Worm (Caenorhabditis elegans) whole organism, late embryonic: ENCODE data around the gene F22H10.11.
A peak's percentile ranks its signal among the peaks of the same experiment; 100 is the strongest.

Source experiments
- C38D4.7 ChIP-seq: fragments of 200-800 bp; sonication (Bioruptor generic); optimal IDR thresholded peaks from 2 replicates; lab custom pipeline; 2018; ENCODE audit warnings: mild to moderate bottlenecking, missing genetic modification characterization, moderate library complexity, missing compliant biosample characterization
- F13H6.1 ChIP-seq: sonication (generic microtip); optimal IDR thresholded peaks from 2 replicates; lab custom pipeline; 2016; ENCODE audit warnings: missing genetic modification characterization, missing compliant biosample characterization
- K02D7.2 ChIP-seq: sonication (generic microtip); optimal IDR thresholded peaks from 2 replicates; lab custom pipeline; 2017; ENCODE audit warnings: mild to moderate bottlenecking, missing genetic modification characterization, missing compliant biosample characterization
- Y22D7AL.16 ChIP-seq: sonication (generic microtip); optimal IDR thresholded peaks from 2 replicates; lab custom pipeline; 2016; ENCODE audit warnings: missing genetic modification characterization, missing compliant biosample characterization
- ahr-1 ChIP-seq: sonication (generic microtip); optimal IDR thresholded peaks from 2 replicates; lab custom pipeline; 2016; ENCODE audit warnings: missing genetic modification characterization, missing compliant biosample characterization
- ama-1 ChIP-seq: fragments of 150-350 bp; optimal IDR thresholded peaks from 2 replicates; lab custom pipeline; 2014
- ceh-19 ChIP-seq: fragments of 200-800 bp; sonication (Bioruptor generic); optimal IDR thresholded peaks from 2 replicates; lab custom pipeline; 2018; ENCODE audit warnings: mild to moderate bottlenecking, missing genetic modification characterization, missing compliant biosample characterization
- ceh-2 ChIP-seq: sonication (generic microtip); optimal IDR thresholded peaks from 2 replicates; lab custom pipeline; 2016; ENCODE audit warnings: missing genotype, missing genetic modification characterization, missing compliant biosample characterization
- ceh-30 ChIP-seq: fragments of 150-350 bp; optimal IDR thresholded peaks from 2 replicates; lab custom pipeline; 2014; ENCODE audit warnings: missing biosample characterization, missing genetic modification characterization
- ceh-31 ChIP-seq: sonication (generic microtip); optimal IDR thresholded peaks from 2 replicates; lab custom pipeline; 2016; ENCODE audit warnings: missing genetic modification characterization, missing compliant biosample characterization
- ceh-34 ChIP-seq: sonication (generic microtip); optimal IDR thresholded peaks from 2 replicates; lab custom pipeline; 2016; ENCODE audit warnings: mild to moderate bottlenecking, missing genetic modification characterization, missing compliant biosample characterization
- ceh-45 ChIP-seq: fragments of 200-800 bp; sonication (Bioruptor generic); IDR thresholded peaks from 2 replicates; pipeline ENCODE4 v1.3.6; 2022; ENCODE audit warnings: missing genetic modification reagents, missing genetic modification characterization, missing compliant biosample characterization
- ceh-48 ChIP-seq: sonication (generic microtip); optimal IDR thresholded peaks from 2 replicates; lab custom pipeline; 2016; ENCODE audit warnings: missing genetic modification characterization, inconsistent platforms, missing compliant biosample characterization
- elt-2 ChIP-seq: sonication (generic microtip); optimal IDR thresholded peaks from 2 replicates; lab custom pipeline; 2016; ENCODE audit warnings: missing genetic modification reagents, missing genetic modification characterization, missing compliant biosample characterization
- fkh-6 ChIP-seq: sonication (generic microtip); optimal IDR thresholded peaks from 2 replicates; lab custom pipeline; 2016; ENCODE audit warnings: missing genetic modification characterization, missing compliant biosample characterization
- gmeb-2 ChIP-seq: sonication (generic microtip); optimal IDR thresholded peaks from 2 replicates; lab custom pipeline; 2016; ENCODE audit warnings: missing genetic modification characterization, inconsistent platforms, missing compliant biosample characterization
- hlh-13 ChIP-seq: fragments of 200-800 bp; sonication (Bioruptor generic); optimal IDR thresholded peaks from 2 replicates; lab custom pipeline; 2018; ENCODE audit warnings: mild to moderate bottlenecking, missing genetic modification characterization, missing compliant biosample characterization
- hlh-15 ChIP-seq: sonication (generic microtip); optimal IDR thresholded peaks from 2 replicates; lab custom pipeline; 2016; ENCODE audit warnings: missing genetic modification characterization, missing compliant biosample characterization
- hlh-30 ChIP-seq: sonication (generic microtip); optimal IDR thresholded peaks from 2 replicates; lab custom pipeline; 2017; ENCODE audit warnings: antibody characterized with exemption, missing genetic modification characterization, missing compliant biosample characterization; ENCODE audit not compliant: insufficient read depth
- hlh-8 ChIP-seq: sonication (generic microtip); optimal IDR thresholded peaks from 2 replicates; lab custom pipeline; 2016; ENCODE audit warnings: missing genotype, missing genetic modification characterization, missing compliant biosample characterization
- madf-2 ChIP-seq: sonication (generic microtip); optimal IDR thresholded peaks from 2 replicates; lab custom pipeline; 2017; ENCODE audit warnings: missing genetic modification characterization, missing compliant biosample characterization
- mec-3 ChIP-seq: sonication (generic microtip); optimal IDR thresholded peaks from 2 replicates; lab custom pipeline; 2016; ENCODE audit warnings: borderline replicate concordance, missing genetic modification characterization, missing compliant biosample characterization
- nfya-1 ChIP-seq: sonication (generic microtip); optimal IDR thresholded peaks from 2 replicates; lab custom pipeline; 2017; ENCODE audit warnings: missing genetic modification characterization, mild to moderate bottlenecking, missing compliant biosample characterization, antibody characterized with exemption, moderate library complexity
- nhr-11 ChIP-seq: fragments of 150-350 bp; optimal IDR thresholded peaks from 2 replicates; lab custom pipeline; 2014; ENCODE audit warnings: missing biosample characterization, missing genetic modification characterization
- npax-4 ChIP-seq: sonication (generic microtip); optimal IDR thresholded peaks from 2 replicates; lab custom pipeline; 2016; ENCODE audit warnings: missing genetic modification characterization, missing compliant biosample characterization
- pag-3 ChIP-seq: sonication (generic microtip); optimal IDR thresholded peaks from 2 replicates; lab custom pipeline; 2016; ENCODE audit warnings: missing compliant biosample characterization, missing genetic modification characterization, borderline replicate concordance
- pat-9 ChIP-seq: fragments of 200-800 bp; sonication (Bioruptor generic); optimal IDR thresholded peaks from 2 replicates; lab custom pipeline; 2018; ENCODE audit warnings: mild to moderate bottlenecking, missing genetic modification characterization, moderate library complexity, missing compliant biosample characterization
- pha-4 ChIP-seq: fragments of 150-350 bp; optimal IDR thresholded peaks from 2 replicates; lab custom pipeline; 2018; ENCODE audit warnings: missing biosample characterization, missing genetic modification reagents, missing genetic modification characterization
- rnt-1 ChIP-seq: sonication (generic microtip); optimal IDR thresholded peaks from 2 replicates; lab custom pipeline; 2016; ENCODE audit warnings: missing genetic modification characterization, missing compliant biosample characterization
- sox-4 ChIP-seq: sonication (generic microtip); optimal IDR thresholded peaks from 2 replicates; lab custom pipeline; 2017; ENCODE audit warnings: mild to moderate bottlenecking, missing genetic modification characterization, inconsistent platforms, missing compliant biosample characterization
- tbx-2 ChIP-seq: sonication (generic microtip); optimal IDR thresholded peaks from 2 replicates; lab custom pipeline; 2016; ENCODE audit warnings: missing genetic modification characterization, missing compliant biosample characterization
- tbx-7 ChIP-seq: sonication (generic microtip); optimal IDR thresholded peaks from 2 replicates; lab custom pipeline; 2016; ENCODE audit warnings: missing genotype, missing genetic modification characterization, missing compliant biosample characterization
- ttx-3 ChIP-seq: sonication (generic microtip); optimal IDR thresholded peaks from 2 replicates; lab custom pipeline; 2016; ENCODE audit warnings: missing genetic modification reagents, missing genetic modification characterization, missing compliant biosample characterization
- unc-3 ChIP-seq, 2 experiments: fragments of 200-800 bp in 1 of 2; sonication (Bioruptor generic) in 1 of 2; sonication (generic microtip) in 1 of 2; conservative IDR thresholded peaks in 1 of 2; optimal IDR thresholded peaks in 1 of 2; 2 replicates each; pipeline versions ENCODE4 v1.3.6 to Lab custom; 2016 to 2022; ENCODE audit warnings: missing compliant biosample characterization in 2 of 2, missing genetic modification characterization in 2 of 2, missing genetic modification reagents in 1 of 2
- unc-42 ChIP-seq: sonication (generic microtip); optimal IDR thresholded peaks from 2 replicates; lab custom pipeline; 2016; ENCODE audit warnings: missing genotype, missing genetic modification characterization, missing compliant biosample characterization
- unc-55 ChIP-seq: sonication (generic microtip); optimal IDR thresholded peaks from 2 replicates; lab custom pipeline; 2017; ENCODE audit warnings: missing biosample characterization, missing genetic modification reagents, missing genetic modification characterization

F22H10.11 gene

DNA sequence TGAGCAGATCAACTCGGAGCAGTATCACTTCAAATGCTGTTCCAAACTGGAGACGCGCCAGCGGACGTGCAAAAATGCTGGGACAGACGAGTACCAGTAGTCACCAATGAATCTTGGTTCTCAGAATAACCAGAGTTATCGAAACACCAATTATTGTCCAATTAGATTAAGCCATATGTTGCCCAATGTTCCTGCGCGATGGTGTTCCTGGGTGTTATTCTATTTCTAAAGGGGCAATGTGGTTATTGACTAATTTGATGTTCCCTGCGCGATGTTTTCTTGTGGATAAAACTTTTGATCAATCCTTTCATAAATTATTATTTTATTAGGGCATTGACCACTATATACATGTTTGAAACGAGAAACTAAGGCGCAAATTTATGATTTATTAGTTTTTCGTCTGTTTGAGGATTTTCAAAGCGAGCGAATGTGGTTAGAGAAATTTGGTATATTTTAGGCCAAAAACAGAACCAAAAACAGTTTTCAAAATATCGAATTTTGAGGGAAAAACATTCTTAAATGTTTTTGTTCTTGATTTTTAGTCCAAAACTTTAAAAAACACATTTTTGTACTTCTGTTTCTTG is 5.8 kb downstream of the F22H10.11 start (continued):
- TF ChIP-seq ahr-1 (tag; lab: Kevin White, UChicago) (no peak), Y22D7AL.16 (tag; lab: Kevin White, UChicago) (peak; percentile 2), unc-55 (GFP tag; lab: Kevin White, UChicago) (peak; percentile 50), pha-4 (tag; lab: Kevin White, UChicago) (no peak), unc-42 (tag; lab: Kevin White, UChicago) (peak; percentile 99), fkh-6 (peak; percentile 71), npax-4 (no peak), hlh-13 (GFP tag; lab: Kevin White, UChicago) (peak; percentile 42), tbx-2 (tag; lab: Kevin White, UChicago) (peak; percentile 80), nfya-1 (tag; lab: Kevin White, UChicago) (peak; percentile 95), F13H6.1 (tag; lab: Kevin White, UChicago) (peak; percentile 18), mec-3 (tag; lab: Kevin White, UChicago) (no peak), nhr-11 (no peak), ttx-3 (tag; lab: Kevin White, UChicago) (peak; percentile 29), ama-1 (no peak), hlh-8 (tag; lab: Kevin White, UChicago) (no peak), ceh-19 (peak; percentile 0)

DNA sequence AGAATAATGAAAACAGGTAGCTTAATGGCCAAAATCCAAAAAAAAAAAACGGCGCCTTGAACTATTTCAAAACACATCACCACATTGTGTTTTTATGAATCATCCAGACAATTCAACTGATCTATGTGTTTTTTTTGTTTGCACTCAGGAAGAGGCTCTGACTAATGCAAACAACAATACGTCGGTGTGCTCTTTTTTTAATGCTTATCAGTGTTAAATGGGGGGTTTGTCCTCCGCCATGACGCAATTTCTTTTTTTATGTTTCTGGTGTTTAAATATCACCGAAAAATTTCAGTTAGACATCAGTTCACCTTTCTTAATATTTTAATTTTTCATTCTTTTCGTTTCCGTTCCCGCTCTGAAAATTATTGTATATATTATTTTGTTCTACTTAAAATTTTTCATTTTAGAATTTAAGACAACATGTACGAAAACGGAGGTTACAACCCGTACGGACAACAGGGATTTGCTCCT is 8.7 kb downstream of the F22H10.11 start, which contains the start of gene F22H10.2:
Gene F22H10.2, plus strand, starts transcription at position 424 of the 474 bp plus-strand sequence.
- TF ChIP-seq ceh-45 (no peak), elt-2 (tag; lab: Kevin White, UChicago) (peak; percentile 13)

DNA sequence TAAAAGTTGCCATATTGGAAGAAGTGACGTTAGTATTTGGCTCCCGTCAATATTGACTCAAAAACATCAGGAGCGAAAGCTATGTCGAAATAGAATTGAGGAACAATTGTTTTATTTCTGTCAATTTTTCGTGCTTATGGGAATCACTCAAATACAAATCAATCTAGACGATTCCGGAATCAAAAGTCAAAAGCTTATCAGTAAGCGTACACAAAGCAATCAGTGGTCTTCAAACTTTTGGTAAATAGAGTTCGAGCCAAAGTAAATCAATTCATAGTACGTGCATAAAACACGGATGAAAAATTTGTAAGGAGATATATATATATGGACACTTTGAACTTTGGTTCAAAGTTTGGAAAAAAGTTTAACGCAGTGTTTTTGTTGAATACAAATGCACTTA is 9.7 kb downstream of the F22H10.11 start:
- TF ChIP-seq fkh-6 = no peak
- TF ChIP-seq ceh-48 (tag; lab: Kevin White, UChicago) = no peak
- no peak for TF ChIP-seq ttx-3 (tag; lab: Kevin White, UChicago)
- TF ChIP-seq ceh-45 = no peak
- TF ChIP-seq nhr-11 = no peak
- TF ChIP-seq Y22D7AL.16 (tag; lab: Kevin White, UChicago) = no peak
- no peak for TF ChIP-seq hlh-30 (tag; lab: Kevin White, UChicago)
- no peak for TF ChIP-seq F13H6.1 (tag; lab: Kevin White, UChicago)
- no peak for TF ChIP-seq rnt-1 (tag; lab: Kevin White, UChicago)
- TF ChIP-seq C38D4.7 = no peak
- no peak for TF ChIP-seq ceh-34 (tag; lab: Kevin White, UChicago)
- no peak for TF ChIP-seq ahr-1 (tag; lab: Kevin White, UChicago)
- no peak for TF ChIP-seq gmeb-2 (tag; lab: Kevin White, UChicago)

ce11 chrX:16677672-16678071 is 10.2 kb downstream of the F22H10.11 start, which contains the start of gene F22H10.3:
Gene F22H10.3, minus strand, starts transcription at chrX:16677707.
- TF ChIP-seq tbx-7 (tag; lab: Kevin White, UChicago) (no peak), pag-3 (no peak), nfya-1 (tag; lab: Kevin White, UChicago) (no peak), hlh-15 (tag; lab: Kevin White, UChicago) (no peak), K02D7.2 (tag; lab: Kevin White, UChicago) (no peak), npax-4 (no peak), sox-4 (tag; lab: Kevin White, UChicago) (no peak), madf-2 (tag; lab: Kevin White, UChicago) (no peak), F13H6.1 (tag; lab: Kevin White, UChicago) (no peak), ceh-2 (tag; lab: Kevin White, UChicago) (no peak), ceh-30 (tag; lab: Kevin White, UChicago) (no peak), ama-1 (no peak), ceh-34 (tag; lab: Kevin White, UChicago) (no peak), pha-4 (tag; lab: Kevin White, UChicago) (no peak), ceh-31 (tag; lab: Kevin White, UChicago) (no peak), pat-9 (no peak), unc-3 (GFP tag; conservative IDR thresholded peaks at IDR 0.05; lab: Robert Waterston, UW) (no peak), unc-3 (tag; optimal IDR thresholded peaks at IDR 0.05; lab: Kevin White, UChicago) (no peak), elt-2 (tag; lab: Kevin White, UChicago) (no peak)
